Fruit fly (Drosophila melanogaster) whole organism, embryonic: ENCODE measurements around the gene Syt12.

ENCODE experiments used
- CG17328 ChIP-seq: fragments of 200-800 bp; sonication (Bioruptor generic); IDR thresholded peaks from 2 replicates; pipeline ENCODE4 v1.3.6; 2022; ENCODE audit warnings: missing biosample characterization, missing genetic modification characterization
- CG1792 ChIP-seq: fragments of 200-800 bp; sonication (Bioruptor generic); optimal IDR thresholded peaks from 2 replicates; lab custom pipeline; 2016; ENCODE audit warnings: missing biosample characterization, missing genetic modification characterization
- CG2875 ChIP-seq: fragments of 200-800 bp; sonication (Bioruptor generic); optimal IDR thresholded peaks from 2 replicates; lab custom pipeline; 2017; ENCODE audit warnings: missing biosample characterization, mild to moderate bottlenecking, missing genetic modification characterization, missing genetic modification reagents
- CG6175 ChIP-seq: fragments of 200-800 bp; sonication (Bioruptor generic); IDR thresholded peaks from 3 replicates; pipeline ENCODE4 v1.3.6; 2022; ENCODE audit warnings: missing biosample characterization, missing genetic modification characterization
- CG6689 ChIP-seq: fragments of 200-800 bp; sonication (Bioruptor generic); IDR thresholded peaks from 2 replicates; pipeline ENCODE4 v1.3.6; 2022; ENCODE audit warnings: missing biosample characterization, missing genetic modification characterization
- CG9437 ChIP-seq: fragments of 200-800 bp; sonication (Bioruptor generic); optimal IDR thresholded peaks from 2 replicates; lab custom pipeline; 2018; ENCODE audit warnings: missing biosample characterization, mild to moderate bottlenecking, missing genetic modification characterization
- Ravus ChIP-seq: fragments of 200-800 bp; sonication (Bioruptor generic); IDR thresholded peaks from 2 replicates; pipeline ENCODE4 v1.3.6; 2022; ENCODE audit warnings: missing biosample characterization, missing genetic modification characterization
- usp ChIP-seq: fragments of >200 bp; optimal IDR thresholded peaks from 2 replicates; lab custom pipeline; 2017; ENCODE audit warnings: missing biosample characterization, missing genetic modification characterization

DNA sequence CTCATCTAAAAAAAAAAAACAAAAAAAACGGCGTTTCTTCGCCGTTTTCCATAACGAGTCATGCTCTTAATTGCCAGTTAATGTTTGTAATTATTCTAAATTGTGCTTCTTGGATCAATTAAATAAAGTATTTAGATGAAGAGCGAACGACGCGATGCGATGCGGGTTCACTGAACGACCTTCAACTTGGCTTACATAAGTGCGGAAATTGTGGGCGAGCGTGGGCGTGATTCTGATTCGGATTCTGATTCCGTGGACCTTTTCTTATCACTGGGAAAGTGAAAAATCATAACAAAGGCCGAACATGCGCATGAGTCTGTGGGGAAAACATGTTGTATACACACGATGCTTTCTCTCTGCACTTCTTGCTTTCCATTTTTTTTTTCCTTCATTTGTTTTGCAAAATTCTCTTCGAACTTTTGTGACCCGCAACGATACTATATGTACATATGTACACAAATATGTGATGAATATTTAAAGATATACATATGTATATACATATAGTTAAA is 16.5 kb downstream of the Syt12 start:
- no peak for TF ChIP-seq CG6689 (GFP tag; lab: Robert Waterston, UW)
- TF ChIP-seq CG1792 (GFP tag; lab: Kevin White, UChicago): no peak
- TF ChIP-seq CG2875 (GFP tag; lab: Kevin White, UChicago): no peak
- no peak for TF ChIP-seq CG9437 (GFP tag; lab: Kevin White, UChicago)
- no peak for TF ChIP-seq CG6175 (GFP tag; lab: Robert Waterston, UW)
- no peak for TF ChIP-seq Ravus
- TF ChIP-seq usp (GFP tag; lab: Kevin White, UChicago): no peak
- no peak for TF ChIP-seq CG17328 (GFP tag; lab: Robert Waterston, UW)
